Worm (Caenorhabditis elegans): Measurements from ENCODE around the gene K09F6.6.

DNA sequence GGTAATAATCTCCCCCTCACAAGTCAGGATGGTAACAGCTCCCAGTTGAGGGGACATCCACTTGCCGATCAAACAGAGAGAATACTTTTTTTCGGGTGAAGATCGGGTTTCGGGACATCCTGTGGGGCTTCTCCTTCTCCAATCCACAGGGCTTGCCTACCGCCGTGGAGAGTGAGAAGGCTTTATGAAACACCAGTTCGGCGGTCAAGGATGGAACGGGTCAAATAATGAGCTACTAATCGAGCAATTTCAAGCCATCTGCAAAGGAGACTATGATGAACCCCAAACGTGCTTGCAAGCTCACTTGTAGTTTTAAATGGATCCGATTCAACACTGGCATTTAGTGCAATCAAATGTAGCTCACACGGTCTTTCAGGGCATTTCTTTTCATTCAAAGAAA lies 5.6 kb upstream of the K09F6.6 start:
- TF ChIP-seq him-1 (tag; optimal IDR thresholded peaks at IDR 0.05) (no peak), W03F9.2 (tag; optimal IDR thresholded peaks at IDR 0.05) (no peak)

All from whole organism, L4/young adult.